Worm (Caenorhabditis elegans) whole organism, mixed stage, embryonic: ENCODE measurements around the gene C13A2.4.

Experiments
- bed-3 ChIP-seq: fragments of 200-800 bp; sonication (Bioruptor generic); optimal IDR thresholded peaks from 3 replicates; lab custom pipeline; 2018; ENCODE audit warnings: mild to moderate bottlenecking, missing genetic modification characterization, moderate library complexity, missing compliant biosample characterization
- blmp-1 ChIP-seq: fragments of 150-350 bp; optimal IDR thresholded peaks from 2 replicates; lab custom pipeline; 2014; ENCODE audit warnings: missing biosample characterization, missing genetic modification characterization
- ceh-39 ChIP-seq: fragments of 150-350 bp; optimal IDR thresholded peaks from 2 replicates; lab custom pipeline; 2014; ENCODE audit warnings: missing biosample characterization, missing genetic modification characterization
- ceh-43 ChIP-seq: fragments of 200-800 bp; sonication (Bioruptor generic); optimal IDR thresholded peaks from 2 replicates; lab custom pipeline; 2018; ENCODE audit warnings: mild to moderate bottlenecking, missing genetic modification characterization, moderate library complexity, missing compliant biosample characterization
- ceh-83 ChIP-seq: fragments of 200-800 bp; sonication (Bioruptor generic); optimal IDR thresholded peaks from 2 replicates; lab custom pipeline; 2018; ENCODE audit warnings: mild to moderate bottlenecking, missing genetic modification characterization, missing compliant biosample characterization
- ces-1 ChIP-seq: fragments of 150-350 bp; optimal IDR thresholded peaks from 2 replicates; lab custom pipeline; 2014; ENCODE audit warnings: missing biosample characterization, missing genetic modification reagents, missing genetic modification characterization
- cnd-1 ChIP-seq: fragments of 200-800 bp; sonication (Bioruptor generic); optimal IDR thresholded peaks from 2 replicates; lab custom pipeline; 2018; ENCODE audit warnings: mild to moderate bottlenecking, missing genetic modification characterization, missing compliant biosample characterization
- drap-1 ChIP-seq: fragments of 200-800 bp; sonication (Bioruptor generic); optimal IDR thresholded peaks from 3 replicates; lab custom pipeline; 2018; ENCODE audit warnings: mild to moderate bottlenecking, missing genetic modification characterization, missing compliant biosample characterization
- elt-1 ChIP-seq: sonication (generic microtip); optimal IDR thresholded peaks from 2 replicates; lab custom pipeline; 2017; ENCODE audit warnings: missing genetic modification characterization, mild to moderate bottlenecking, missing compliant biosample characterization, antibody characterized with exemption, moderate library complexity, borderline replicate concordance; ENCODE audit not compliant: insufficient read depth
- flh-1 ChIP-seq: fragments of 200-800 bp; sonication (Bioruptor generic); optimal IDR thresholded peaks from 2 replicates; lab custom pipeline; 2018; ENCODE audit warnings: mild to moderate bottlenecking, missing genetic modification characterization, moderate library complexity, missing compliant biosample characterization
- ham-2 ChIP-seq: fragments of 200-800 bp; sonication (Bioruptor generic); optimal IDR thresholded peaks from 2 replicates; lab custom pipeline; 2018; ENCODE audit warnings: mild to moderate bottlenecking, missing genetic modification characterization, missing compliant biosample characterization
- lin-13 ChIP-seq: fragments of 150-350 bp; optimal IDR thresholded peaks from 2 replicates; lab custom pipeline; 2014; ENCODE audit warnings: missing biosample characterization, missing genetic modification characterization
- lin-32 ChIP-seq: fragments of 200-800 bp; sonication (Bioruptor generic); optimal IDR thresholded peaks from 2 replicates; lab custom pipeline; 2018; ENCODE audit warnings: mild to moderate bottlenecking, missing genetic modification characterization, missing compliant biosample characterization
- lsy-2 ChIP-seq: fragments of 150-350 bp; optimal IDR thresholded peaks from 2 replicates; lab custom pipeline; 2014; ENCODE audit warnings: missing biosample characterization, missing genetic modification characterization
- mab-5 ChIP-seq: fragments of 150-350 bp; optimal IDR thresholded peaks from 2 replicates; lab custom pipeline; 2014; ENCODE audit warnings: missing biosample characterization, missing genetic modification characterization
- mep-1 ChIP-seq: fragments of 150-350 bp; optimal IDR thresholded peaks from 2 replicates; lab custom pipeline; 2017; ENCODE audit warnings: missing biosample characterization, missing genetic modification reagents, missing genetic modification characterization, inconsistent platforms
- mls-2 ChIP-seq: sonication (generic microtip); optimal IDR thresholded peaks from 2 replicates; lab custom pipeline; 2016; ENCODE audit warnings: mild to moderate bottlenecking, missing genetic modification characterization, moderate library complexity, missing compliant biosample characterization
- nhr-12 ChIP-seq: fragments of 150-350 bp; optimal IDR thresholded peaks from 2 replicates; lab custom pipeline; 2014; ENCODE audit warnings: missing biosample characterization, missing genetic modification characterization
- nhr-237 ChIP-seq: fragments of 150-350 bp; optimal IDR thresholded peaks from 2 replicates; lab custom pipeline; 2014; ENCODE audit warnings: missing biosample characterization, missing genetic modification characterization
- nhr-28 ChIP-seq: fragments of 150-350 bp; optimal IDR thresholded peaks from 2 replicates; lab custom pipeline; 2014; ENCODE audit warnings: missing biosample characterization, missing genetic modification characterization
- nhr-76 ChIP-seq: sonication (generic microtip); optimal IDR thresholded peaks from 2 replicates; lab custom pipeline; 2017; ENCODE audit warnings: missing biosample characterization, missing genetic modification characterization
- pha-4 ChIP-seq: fragments of 150-350 bp; optimal IDR thresholded peaks from 2 replicates; lab custom pipeline; 2018; ENCODE audit warnings: missing biosample characterization, missing genetic modification reagents, missing genetic modification characterization
- sem-2 ChIP-seq: fragments of 200-800 bp; sonication (Bioruptor generic); optimal IDR thresholded peaks from 2 replicates; lab custom pipeline; 2018; ENCODE audit warnings: mild to moderate bottlenecking, missing genetic modification characterization, missing compliant biosample characterization
- sptf-1 ChIP-seq: sonication (generic microtip); optimal IDR thresholded peaks from 2 replicates; lab custom pipeline; 2017; ENCODE audit warnings: mild to moderate bottlenecking, missing genetic modification characterization, moderate library complexity, missing compliant biosample characterization
- tbx-8 ChIP-seq: fragments of 200-800 bp; sonication (Bioruptor generic); optimal IDR thresholded peaks from 2 replicates; lab custom pipeline; 2018; ENCODE audit warnings: mild to moderate bottlenecking, missing genetic modification characterization, moderate library complexity, missing compliant biosample characterization
- unc-120 ChIP-seq: sonication (generic microtip); optimal IDR thresholded peaks from 2 replicates; lab custom pipeline; 2017; ENCODE audit warnings: missing genetic modification characterization, missing compliant biosample characterization; ENCODE audit not compliant: poor library complexity, severe bottlenecking
- unc-62 ChIP-seq: fragments of 150-350 bp; optimal IDR thresholded peaks from 2 replicates; lab custom pipeline; 2014; ENCODE audit warnings: missing biosample characterization, missing genetic modification reagents, missing genetic modification characterization
- zip-8 ChIP-seq: fragments of 150-350 bp; optimal IDR thresholded peaks from 2 replicates; lab custom pipeline; 2014; ENCODE audit warnings: missing biosample characterization, missing genetic modification characterization
- ztf-11 ChIP-seq: fragments of 150-350 bp; optimal IDR thresholded peaks from 2 replicates; lab custom pipeline; 2014; ENCODE audit warnings: missing biosample characterization, missing genetic modification characterization

C13A2.4 gene

ce11 chrV:7321915-7322314 lies 42.7 kb downstream of the C13A2.4 start, which contains the start of gene F10G2.10:
Gene F10G2.10 (plus strand): TSS chrV:7322215.
- no peak for TF ChIP-seq unc-62 (GFP tag; lab: Kevin White, UChicago)
- TF ChIP-seq nhr-28, result no peak
- no peak for TF ChIP-seq ceh-39 (tag; lab: Kevin White, UChicago)
- TF ChIP-seq lin-13 (tag; lab: Kevin White, UChicago), result no peak
- no peak for TF ChIP-seq bed-3 (GFP tag; lab: Kevin White, UChicago)
- no peak for TF ChIP-seq ztf-11
- TF ChIP-seq mep-1 (tag; lab: Kevin White, UChicago), result no peak
- no peak for TF ChIP-seq nhr-76 (tag; lab: Kevin White, UChicago)
- TF ChIP-seq mls-2 (tag; lab: Kevin White, UChicago), result no peak
- TF ChIP-seq flh-1, result no peak
- TF ChIP-seq pha-4, result no peak

ce11 chrV:7325285-7325684 lies 46.1 kb downstream of the C13A2.4 start, which contains the start of gene srx-92:
Gene srx-92 (minus strand): TSS chrV:7325385.
- TF ChIP-seq lin-13 (tag; lab: Kevin White, UChicago), result no peak
- no peak for TF ChIP-seq drap-1 (GFP tag; lab: Kevin White, UChicago)
- no peak for TF ChIP-seq blmp-1 (tag; lab: Kevin White, UChicago)
- TF ChIP-seq nhr-12, result no peak
- no peak for TF ChIP-seq nhr-76 (tag; lab: Kevin White, UChicago)
- TF ChIP-seq cnd-1, result no peak
- TF ChIP-seq ceh-83, result no peak
- no peak for TF ChIP-seq mab-5 (tag; lab: Kevin White, UChicago)
- TF ChIP-seq unc-62 (GFP tag; lab: Kevin White, UChicago), result no peak
- no peak for TF ChIP-seq tbx-8 (GFP tag; lab: Kevin White, UChicago)
- TF ChIP-seq, all 35 proteins: peak for 0

ce11 chrV:7326928-7327327 lies 47.7 kb downstream of the C13A2.4 start, which contains the start of gene F10G2.4:
Gene F10G2.4 (plus strand): TSS chrV:7327228.
- TF ChIP-seq mab-5 (tag; lab: Kevin White, UChicago) (no peak), lin-32 (GFP tag; lab: Kevin White, UChicago) (no peak), ceh-83 (no peak), unc-120 (tag; lab: Kevin White, UChicago) (no peak), nhr-237 (no peak), ham-2 (GFP tag; lab: Kevin White, UChicago) (no peak), blmp-1 (tag; lab: Kevin White, UChicago) (no peak), bed-3 (GFP tag; lab: Kevin White, UChicago) (no peak), nhr-12 (no peak), mep-1 (tag; lab: Kevin White, UChicago) (no peak), lin-13 (tag; lab: Kevin White, UChicago) (no peak), lsy-2 (tag; lab: Kevin White, UChicago) (no peak), tbx-8 (GFP tag; lab: Kevin White, UChicago) (no peak), nhr-76 (tag; lab: Kevin White, UChicago) (no peak)

- TF ChIP-seq ceh-83 (no peak), ztf-11 (no peak), nhr-76 (tag; lab: Kevin White, UChicago) (no peak), flh-1 (no peak), mep-1 (tag; lab: Kevin White, UChicago) (no peak), ces-1 (GFP tag; lab: Kevin White, UChicago) (no peak), drap-1 (GFP tag; lab: Kevin White, UChicago) (no peak), sptf-1 (tag; lab: Kevin White, UChicago) (no peak), elt-1 (no peak), nhr-28 (no peak), mls-2 (tag; lab: Kevin White, UChicago) (no peak), mab-5 (tag; lab: Kevin White, UChicago) (no peak), bed-3 (GFP tag; lab: Kevin White, UChicago) (no peak), cnd-1 (no peak), pha-4 (no peak), nhr-237 (no peak), zip-8 (tag; lab: Kevin White, UChicago) (no peak), sem-2 (no peak), unc-62 (GFP tag; lab: Kevin White, UChicago) (no peak), ceh-43 (no peak)
- TF ChIP-seq, all 35 proteins: peak for 0
Observed at ce11 chrV:7328092-7328491, 48.9 kb downstream of the C13A2.4 start, which contains the start of gene clec-7. Gene clec-7 (plus strand): TSS chrV:7328392.
